Fruit fly (Drosophila melanogaster): Measurements from ENCODE around the gene RpL36A.

The RpL36A gene

DNA sequence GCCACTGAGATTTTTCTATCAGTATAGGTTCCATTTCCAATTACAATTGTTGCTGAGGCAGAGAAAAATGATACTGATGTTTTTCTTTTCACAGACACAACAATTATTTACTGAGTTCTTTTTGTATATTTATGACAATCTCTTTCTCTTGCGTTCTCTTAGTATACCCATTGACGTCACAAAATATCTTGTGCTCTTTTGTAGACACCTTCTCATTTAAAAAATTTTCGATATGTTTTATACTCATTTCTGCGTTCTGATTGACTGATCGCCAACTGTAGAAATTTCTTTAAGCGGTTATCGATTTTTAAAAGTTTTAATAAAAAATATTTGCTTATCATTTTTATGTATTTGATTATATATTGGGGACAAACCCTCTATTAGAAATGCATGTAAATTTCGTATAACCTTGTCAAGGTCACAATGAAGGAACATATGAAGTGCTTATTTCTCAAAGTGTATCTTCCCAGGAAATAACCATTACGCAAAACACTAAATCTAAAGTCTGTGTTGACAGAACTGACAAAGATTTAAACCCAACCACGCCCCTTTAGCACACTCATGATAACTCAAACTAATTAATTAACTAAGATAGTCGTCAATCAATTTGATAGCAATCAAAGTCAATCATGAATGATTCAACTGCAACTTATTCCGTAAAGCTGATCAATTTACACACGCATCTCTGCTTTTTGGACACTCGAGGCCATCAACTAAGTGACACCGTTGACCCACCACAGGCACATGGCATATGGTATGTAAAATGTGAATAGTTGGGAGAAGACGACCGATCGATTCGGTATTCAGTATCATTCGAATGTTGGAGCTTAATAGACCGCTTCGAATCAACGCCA, 31.9 kb downstream of the RpL36A start, which contains the start of the genes Glyat and Tg (continued):
- peak; percentile 19 for TF ChIP-seq sug (tag; optimal IDR thresholded peaks at IDR 0.05)
- no peak for TF ChIP-seq wor (GFP tag; IDR thresholded peaks at IDR 0.05)
- TF ChIP-seq CG14710 (tag; optimal IDR thresholded peaks at IDR 0.05), result no peak
- no peak for TF ChIP-seq CG10366 (GFP tag; IDR thresholded peaks at IDR 0.05)
- 0 out of 3 replicates have a peak, but pooled peaks have one; percentile 42 for TF ChIP-seq ken (GFP tag; IDR thresholded peaks at IDR 0.05)
- peak; percentile 2 for TF ChIP-seq CG30020 (tag; optimal IDR thresholded peaks at IDR 0.05)
- peak; percentile 62 for TF ChIP-seq Atf6 (GFP tag; IDR thresholded peaks at IDR 0.05)
- no peak for TF ChIP-seq CG4328 (GFP tag; optimal IDR thresholded peaks at IDR 0.05)
- no peak for TF ChIP-seq ab (GFP tag; optimal IDR thresholded peaks at IDR 0.05)
- no peak for TF ChIP-seq gt (GFP tag; IDR thresholded peaks at IDR 0.05)
- peak; percentile 27; the same call in 1 of the 2 replicates for TF ChIP-seq CG7372 (GFP tag; IDR thresholded peaks at IDR 0.05)
- TF ChIP-seq CG11504 (tag; optimal IDR thresholded peaks at IDR 0.05), result peak; percentile 51
- TF ChIP-seq Tbp (GFP tag; optimal IDR thresholded peaks at IDR 0.05), result no peak
- peak; percentile 56 for TF ChIP-seq CG15601 (tag; optimal IDR thresholded peaks at IDR 0.05)
- TF ChIP-seq CG5245 (GFP tag; optimal IDR thresholded peaks at IDR 0.05), result no peak
- no peak for TF ChIP-seq HLH3B (GFP tag; IDR thresholded peaks at IDR 0.05)
- TF ChIP-seq CG17568 (GFP tag; optimal IDR thresholded peaks at IDR 0.05), result peak; percentile 23
- no peak for TF ChIP-seq croc (GFP tag; conservative IDR thresholded peaks at IDR 0.05)
- TF ChIP-seq CG43689 (GFP tag; IDR thresholded peaks at IDR 0.05), result no peak
- peak; percentile 78 for TF ChIP-seq CG2116 (GFP tag; optimal IDR thresholded peaks at IDR 0.05)
- no peak for TF ChIP-seq luna (GFP tag; optimal IDR thresholded peaks at IDR 0.05)
- TF ChIP-seq ase (GFP tag; IDR thresholded peaks at IDR 0.05), result no peak

DNA sequence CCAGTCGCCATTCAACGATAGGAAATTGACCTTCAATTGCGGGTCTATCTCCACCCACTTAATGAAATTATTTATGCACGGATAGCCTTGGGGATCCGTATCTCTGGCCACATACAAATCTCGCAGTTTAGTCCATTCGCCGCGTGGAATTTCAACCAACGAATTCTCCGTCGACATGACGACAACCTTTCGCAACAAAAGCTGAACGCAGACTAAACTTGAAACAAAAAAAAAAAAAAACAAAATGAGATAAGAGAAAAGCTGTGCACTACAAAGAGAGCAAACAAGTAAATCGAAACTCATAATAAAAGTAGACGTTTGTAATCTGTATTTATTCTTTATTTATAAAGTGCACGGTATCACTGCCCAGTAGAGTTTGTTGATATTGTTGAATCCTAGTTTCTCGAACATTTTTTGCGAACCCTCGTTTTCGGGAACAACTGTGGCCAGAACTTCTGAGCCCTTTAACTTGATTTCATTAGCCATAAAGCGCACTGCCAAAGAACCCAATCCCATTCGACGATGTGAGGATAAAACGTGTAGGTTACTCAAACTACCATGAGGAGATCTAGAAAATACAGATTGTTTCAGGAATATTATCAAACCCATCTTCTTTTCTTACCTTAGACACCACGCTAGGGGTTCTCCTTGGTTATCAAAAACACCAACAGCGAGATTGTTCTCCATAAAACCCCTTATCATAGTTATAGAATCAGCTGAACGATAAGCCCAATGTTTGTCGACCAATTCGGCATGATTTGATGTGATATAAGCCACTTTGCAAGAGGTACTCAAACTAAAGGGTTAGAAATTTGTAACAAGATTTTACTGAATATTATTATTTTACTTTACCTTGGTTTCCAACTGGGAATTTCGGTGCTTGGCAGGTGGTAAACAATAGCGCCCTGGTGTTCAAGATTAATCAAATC, 33.2 kb downstream of the RpL36A start, which contains the start of gene CG12560:
CG12560 (minus strand) TSS at position 195 of the 929 bp plus-strand sequence.
- TF ChIP-seq pb (GFP tag; optimal IDR thresholded peaks at IDR 0.05) (no peak), disco-r (GFP tag; optimal IDR thresholded peaks at IDR 0.05) (no peak), sim (GFP tag; IDR thresholded peaks at IDR 0.05) (0 out of 2 replicates have a peak, but pooled peaks have one; percentile 23), CG8388 (GFP tag; optimal IDR thresholded peaks at IDR 0.05) (no peak), Hmx (GFP tag; optimal IDR thresholded peaks at IDR 0.05) (no peak), sens (GFP tag) (peak; percentile 28), gro (GFP tag; optimal IDR thresholded peaks at IDR 0.05) (no peak), exex (tag; optimal IDR thresholded peaks at IDR 0.05) (peak; percentile 42), HmgZ (tag; optimal IDR thresholded peaks at IDR 0.05) (peak; percentile 8), slp2 (GFP tag; optimal IDR thresholded peaks at IDR 0.05) (no peak), CG12391 (tag; optimal IDR thresholded peaks at IDR 0.05) (no peak), ci (GFP tag; IDR thresholded peaks at IDR 0.05) (0 out of 3 replicates have a peak, but pooled peaks have one; percentile 6), ac (GFP tag; optimal IDR thresholded peaks at IDR 0.05) (no peak), CG4328 (GFP tag; optimal IDR thresholded peaks at IDR 0.05) (no peak), CG10959 (GFP tag; IDR thresholded peaks at IDR 0.05) (no peak), pfk (GFP tag; optimal IDR thresholded peaks at IDR 0.05) (no peak), CG17912 (GFP tag; optimal IDR thresholded peaks at IDR 0.05) (peak; percentile 20), onecut (GFP tag; IDR thresholded peaks at IDR 0.05) (peak; percentile 16; the same call in 1 of the 2 replicates), CG9932 (GFP tag; IDR thresholded peaks at IDR 0.05) (no peak), Gug (GFP tag; IDR thresholded peaks at IDR 0.05) (no peak), vnd (GFP tag; IDR thresholded peaks at IDR 0.05; ENCODE audit: partially characterized antibody) (no peak), ATbp (GFP tag; optimal IDR thresholded peaks at IDR 0.05) (peak; percentile 4), CG1832 (GFP tag; optimal IDR thresholded peaks at IDR 0.05) (no peak), pan (optimal IDR thresholded peaks at IDR 0.05) (no peak), pan (GFP tag; optimal IDR thresholded peaks at IDR 0.05 in 1 of 2, IDR thresholded peaks at IDR 0.05 in 1 of 2) (peak in 1 of 2 experiments; percentile 11), Vsx1 (GFP tag; optimal IDR thresholded peaks at IDR 0.05) (no peak), stwl (tag; optimal IDR thresholded peaks at IDR 0.05) (no peak)
